Worm (Caenorhabditis elegans) whole organism, L2 larva: Measurements from ENCODE around the gene spe-44.

ENCODE experiments used
- C34F6.9 ChIP-seq: fragments of 150-350 bp; optimal IDR thresholded peaks from 2 replicates; lab custom pipeline; 2014; ENCODE audit warnings: missing biosample characterization, missing genetic modification characterization
- Y55F3AM.14 ChIP-seq: fragments of 200-800 bp; sonication (Bioruptor generic); optimal IDR thresholded peaks from 2 replicates; lab custom pipeline; 2018; ENCODE audit warnings: mild to moderate bottlenecking, missing genetic modification characterization, missing compliant biosample characterization
- ZK546.5 ChIP-seq: sonication (generic microtip); optimal IDR thresholded peaks from 2 replicates; lab custom pipeline; 2017; ENCODE audit warnings: missing biosample characterization, missing genetic modification characterization
- blmp-1 ChIP-seq: sonication (generic microtip); optimal IDR thresholded peaks from 2 replicates; lab custom pipeline; 2017; ENCODE audit warnings: missing genetic modification characterization, mild to moderate bottlenecking, missing compliant biosample characterization, antibody characterized with exemption, moderate library complexity; ENCODE audit not compliant: insufficient read depth
- ceh-16 ChIP-seq: fragments of 150-350 bp; optimal IDR thresholded peaks from 2 replicates; lab custom pipeline; 2014; ENCODE audit warnings: missing biosample characterization, missing genetic modification characterization
- ceh-82 ChIP-seq: fragments of 150-350 bp; optimal IDR thresholded peaks from 2 replicates; lab custom pipeline; 2014; ENCODE audit warnings: missing biosample characterization, missing genetic modification characterization
- crh-2 ChIP-seq: sonication (generic microtip); optimal IDR thresholded peaks from 2 replicates; lab custom pipeline; 2017; ENCODE audit warnings: missing biosample characterization, missing genetic modification characterization
- elt-1 ChIP-seq: fragments of 150-350 bp; optimal IDR thresholded peaks from 2 replicates; lab custom pipeline; 2014; ENCODE audit warnings: missing biosample characterization, missing genetic modification characterization
- fos-1 ChIP-seq: fragments of 150-350 bp; optimal IDR thresholded peaks from 2 replicates; lab custom pipeline; 2014; ENCODE audit warnings: missing biosample characterization, missing genetic modification characterization
- gmeb-1 ChIP-seq: fragments of 150-350 bp; optimal IDR thresholded peaks from 2 replicates; lab custom pipeline; 2014; ENCODE audit warnings: missing biosample characterization, missing genetic modification characterization
- lin-11 ChIP-seq: fragments of 150-350 bp; sonication (generic microtip); optimal IDR thresholded peaks from 2 replicates; lab custom pipeline; 2014; ENCODE audit warnings: missing biosample characterization, missing genetic modification characterization, inconsistent platforms, mixed read lengths
- lin-13 ChIP-seq: fragments of 150-350 bp; optimal IDR thresholded peaks from 2 replicates; lab custom pipeline; 2014; ENCODE audit warnings: missing biosample characterization, missing genetic modification reagents, missing genetic modification characterization
- lin-39 ChIP-seq: fragments of 150-350 bp; optimal IDR thresholded peaks from 2 replicates; lab custom pipeline; 2014; ENCODE audit warnings: missing biosample characterization, missing genetic modification reagents, missing genetic modification characterization
- lsy-2 ChIP-seq, 2 experiments: fragments of 150-350 bp in 1 of 2; sonication (generic microtip) in 1 of 2; optimal IDR thresholded peaks; 2 replicates each; lab custom pipeline; 2014 to 2017; ENCODE audit warnings: missing biosample characterization in 2 of 2, missing genetic modification characterization in 2 of 2
- mdl-1 ChIP-seq, 2 experiments: fragments of 150-350 bp in 1 of 2; sonication (generic microtip) in 1 of 2; optimal IDR thresholded peaks; 2 replicates each; lab custom pipeline; 2017; ENCODE audit warnings: missing biosample characterization in 2 of 2, missing genetic modification characterization in 2 of 2
- nhr-10 ChIP-seq: sonication (generic microtip); optimal IDR thresholded peaks from 2 replicates; lab custom pipeline; 2017; ENCODE audit warnings: missing biosample characterization, missing genetic modification characterization
- nhr-11 ChIP-seq: fragments of 150-350 bp; optimal IDR thresholded peaks from 2 replicates; lab custom pipeline; 2014; ENCODE audit warnings: missing biosample characterization, missing genetic modification characterization
- nhr-129 ChIP-seq: fragments of 150-350 bp; optimal IDR thresholded peaks from 2 replicates; lab custom pipeline; 2014; ENCODE audit warnings: missing biosample characterization, missing genetic modification characterization
- nhr-23 ChIP-seq: fragments of 150-350 bp; optimal IDR thresholded peaks from 2 replicates; lab custom pipeline; 2014; ENCODE audit warnings: missing biosample characterization, missing genetic modification reagents, missing genetic modification characterization
- nhr-237 ChIP-seq: fragments of 150-350 bp; optimal IDR thresholded peaks from 2 replicates; lab custom pipeline; 2014; ENCODE audit warnings: missing biosample characterization, missing genetic modification characterization
- nhr-25 ChIP-seq: fragments of 150-350 bp; sonication (generic microtip); optimal IDR thresholded peaks from 3 replicates; lab custom pipeline; 2014; ENCODE audit warnings: missing biosample characterization, missing genetic modification characterization
- nhr-77 ChIP-seq: fragments of 150-350 bp; optimal IDR thresholded peaks from 2 replicates; lab custom pipeline; 2014; ENCODE audit warnings: missing biosample characterization, missing genetic modification characterization
- peb-1 ChIP-seq: fragments of 150-350 bp; optimal IDR thresholded peaks from 2 replicates; lab custom pipeline; 2014; ENCODE audit warnings: missing biosample characterization, missing genetic modification characterization
- skn-1 ChIP-seq: sonication (generic microtip); optimal IDR thresholded peaks from 2 replicates; lab custom pipeline; 2017; ENCODE audit warnings: missing biosample characterization, missing genetic modification characterization
- sma-3 ChIP-seq: sonication (generic microtip); optimal IDR thresholded peaks from 2 replicates; lab custom pipeline; 2016; ENCODE audit warnings: missing genetic modification reagents, missing genetic modification characterization, missing compliant biosample characterization
- unc-55 ChIP-seq: fragments of 150-350 bp; sonication (generic microtip); optimal IDR thresholded peaks from 3 replicates; lab custom pipeline; 2014; ENCODE audit warnings: missing biosample characterization, missing genetic modification reagents, missing genetic modification characterization
- unc-62 ChIP-seq: fragments of 150-350 bp; optimal IDR thresholded peaks from 2 replicates; lab custom pipeline; 2014; ENCODE audit warnings: missing biosample characterization, missing genetic modification reagents, missing genetic modification characterization
- zag-1 ChIP-seq: fragments of 150-350 bp; optimal IDR thresholded peaks from 2 replicates; lab custom pipeline; 2014; ENCODE audit warnings: missing biosample characterization, missing genetic modification characterization
- ztf-1 ChIP-seq: fragments of 200-800 bp; sonication (Bioruptor generic); conservative IDR thresholded peaks from 2 replicates; pipeline ENCODE4 v1.3.6; 2022; ENCODE audit warnings: missing genetic modification characterization, missing compliant biosample characterization
- ztf-4 ChIP-seq: fragments of 150-350 bp; optimal IDR thresholded peaks from 2 replicates; lab custom pipeline; 2014; ENCODE audit warnings: missing biosample characterization, missing genetic modification characterization

spe-44 gene

ce11 chrIV:12467761-12468160 is 13.7 kb upstream of the spe-44 start:
- TF ChIP-seq nhr-237 (no peak), nhr-25 (tag; lab: Kevin White, UChicago) (peak; percentile 30), nhr-129 (peak; percentile 51), blmp-1 (tag; lab: Kevin White, UChicago) (no peak), ztf-1 (no peak)

DNA sequence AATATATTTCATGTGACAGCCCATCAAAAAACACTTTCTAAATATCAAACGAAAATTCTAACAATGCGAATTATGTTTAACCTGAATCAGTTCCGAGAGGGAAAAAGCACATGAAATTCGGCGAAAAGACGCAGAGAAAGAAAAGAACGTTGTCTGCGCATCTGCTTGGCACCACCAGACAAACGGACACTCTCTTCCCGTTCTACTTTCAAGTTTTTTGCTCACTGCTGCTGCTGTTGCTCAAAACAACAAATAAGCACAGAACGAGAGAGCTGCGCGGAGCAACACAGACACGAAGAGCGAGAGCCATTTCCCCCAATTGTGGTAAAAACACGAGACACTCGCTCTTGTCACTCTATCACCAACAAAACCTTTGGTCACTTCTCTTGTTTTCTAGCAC is 10.8 kb upstream of the spe-44 start:
- no peak for TF ChIP-seq nhr-25 (tag; lab: Kevin White, UChicago)
- TF ChIP-seq lin-11: peak; percentile 40
- no peak for TF ChIP-seq lsy-2 (tag; optimal IDR thresholded peaks at IDR 0.05; lab: Kevin White, UChicago)
- TF ChIP-seq nhr-11: no peak
- no peak for TF ChIP-seq fos-1
- TF ChIP-seq mdl-1 (tag; optimal IDR thresholded peaks at IDR 0.05; lab: Kevin White, UChicago): no peak
- peak; percentile 83 for TF ChIP-seq nhr-129
- no peak for TF ChIP-seq ZK546.5
- TF ChIP-seq ztf-4 (tag; lab: Kevin White, UChicago): no peak
- no peak for TF ChIP-seq elt-1 (tag; lab: Kevin White, UChicago)
- TF ChIP-seq zag-1: no peak
- peak; percentile 63 for TF ChIP-seq unc-55 (GFP tag; lab: Kevin White, UChicago)
- TF ChIP-seq skn-1 (tag; lab: Kevin White, UChicago): no peak
- no peak for TF ChIP-seq nhr-237
- TF ChIP-seq C34F6.9 (tag; lab: Kevin White, UChicago): peak; percentile 55

DNA sequence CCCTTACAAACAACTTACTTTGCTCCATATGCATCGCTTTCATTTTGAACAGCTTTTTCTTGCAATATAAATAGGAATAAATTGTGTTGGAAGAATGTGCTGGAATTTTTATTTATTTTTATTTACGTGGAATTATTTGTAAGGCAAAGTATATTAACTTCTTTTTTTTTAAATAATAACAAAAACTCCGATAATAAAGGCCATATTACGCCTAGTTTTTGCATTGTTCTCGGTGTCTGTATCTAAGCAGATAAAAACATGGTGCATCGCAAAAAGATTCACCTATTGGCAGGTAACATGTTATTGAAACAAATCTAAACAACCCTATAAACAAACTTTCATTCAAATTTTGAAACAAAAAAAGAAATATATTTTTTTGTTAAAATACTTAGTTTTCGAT is 9.4 kb upstream of the spe-44 start, which contains the start of gene C25G4.8:
C25G4.8 (minus strand) TSS at position 101 of the 400 bp plus-strand sequence.
- TF ChIP-seq lin-13 (GFP tag; lab: Kevin White, UChicago) (no peak), peb-1 (no peak), Y55F3AM.14 (GFP tag; lab: Kevin White, UChicago) (no peak), nhr-237 (no peak), zag-1 (no peak), crh-2 (tag; lab: Kevin White, UChicago) (no peak), ztf-4 (tag; lab: Kevin White, UChicago) (no peak), ZK546.5 (no peak), ztf-1 (no peak), sma-3 (GFP tag; lab: Kevin White, UChicago) (no peak)

DNA sequence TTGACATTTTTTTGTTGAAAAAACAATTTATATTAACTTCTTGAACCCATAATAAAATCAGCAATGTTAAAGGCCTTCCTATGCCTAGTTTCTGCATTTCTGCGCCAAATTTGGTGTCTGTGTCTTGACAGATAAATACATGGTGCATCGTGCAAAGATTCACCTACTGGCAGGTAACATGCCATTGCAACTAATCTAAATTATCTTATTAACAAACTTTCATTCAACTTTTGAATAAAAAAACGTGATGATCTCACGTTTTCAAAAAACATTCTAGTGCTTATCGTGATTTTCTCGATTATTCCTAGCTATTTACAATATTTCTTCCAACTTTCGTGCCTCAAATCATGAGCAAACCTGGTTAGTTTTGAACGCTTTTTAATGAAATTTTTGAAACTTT is 2.6 kb upstream of the spe-44 start, which contains the start of gene C25G4.7:
C25G4.7 (plus strand) TSS at position 301 of the 400 bp plus-strand sequence.
- no peak for TF ChIP-seq sma-3 (GFP tag; lab: Kevin White, UChicago)
- no peak for TF ChIP-seq nhr-23
- TF ChIP-seq elt-1 (tag; lab: Kevin White, UChicago): no peak
- no peak for TF ChIP-seq nhr-77
- TF ChIP-seq ceh-16 (tag; lab: Kevin White, UChicago): no peak
- TF ChIP-seq Y55F3AM.14 (GFP tag; lab: Kevin White, UChicago): no peak
- no peak for TF ChIP-seq C34F6.9 (tag; lab: Kevin White, UChicago)
- no peak for TF ChIP-seq nhr-237
- no peak for TF ChIP-seq ceh-82 (tag; lab: Kevin White, UChicago)
- no peak for TF ChIP-seq nhr-10 (tag; lab: Kevin White, UChicago)
- no peak for TF ChIP-seq mdl-1 (tag; optimal IDR thresholded peaks at IDR 0.05; lab: Kevin White, UChicago)

- TF ChIP-seq lin-13 (GFP tag; lab: Kevin White, UChicago): no peak
- no peak for TF ChIP-seq ztf-4 (tag; lab: Kevin White, UChicago)
- no peak for TF ChIP-seq sma-3 (GFP tag; lab: Kevin White, UChicago)
- TF ChIP-seq elt-1 (tag; lab: Kevin White, UChicago): no peak
- no peak for TF ChIP-seq lin-11
- no peak for TF ChIP-seq ZK546.5
- TF ChIP-seq unc-62: no peak
- no peak for TF ChIP-seq lin-39 (tag; lab: Kevin White, UChicago)
- no peak for TF ChIP-seq nhr-129
- no peak for TF ChIP-seq ceh-16 (tag; lab: Kevin White, UChicago)
Measured at ce11 chrIV:12454750-12455149, 735 bp upstream of the spe-44 start, which contains the start of gene smz-1. Gene smz-1, plus strand, starts transcription at chrIV:12455050.

- TF ChIP-seq crh-2 (tag; lab: Kevin White, UChicago) (peak; percentile 25), lsy-2 (tag; optimal IDR thresholded peaks at IDR 0.05; lab: Kevin White, UChicago) (peak in 1 of 2 experiments; percentile 1), gmeb-1 (tag; lab: Kevin White, UChicago) (peak; percentile 39), ztf-1 (no peak), nhr-129 (peak; percentile 86)
Measured at ce11 chrIV:12451225-12451831, 2.7 kb downstream of the spe-44 start, which contains the start of gene dpy-26. Gene dpy-26, minus strand, starts transcription at chrIV:12451335.
